Fruit fly (Drosophila melanogaster): ENCODE data around the gene CG14406.

The CG14406 gene

DNA sequence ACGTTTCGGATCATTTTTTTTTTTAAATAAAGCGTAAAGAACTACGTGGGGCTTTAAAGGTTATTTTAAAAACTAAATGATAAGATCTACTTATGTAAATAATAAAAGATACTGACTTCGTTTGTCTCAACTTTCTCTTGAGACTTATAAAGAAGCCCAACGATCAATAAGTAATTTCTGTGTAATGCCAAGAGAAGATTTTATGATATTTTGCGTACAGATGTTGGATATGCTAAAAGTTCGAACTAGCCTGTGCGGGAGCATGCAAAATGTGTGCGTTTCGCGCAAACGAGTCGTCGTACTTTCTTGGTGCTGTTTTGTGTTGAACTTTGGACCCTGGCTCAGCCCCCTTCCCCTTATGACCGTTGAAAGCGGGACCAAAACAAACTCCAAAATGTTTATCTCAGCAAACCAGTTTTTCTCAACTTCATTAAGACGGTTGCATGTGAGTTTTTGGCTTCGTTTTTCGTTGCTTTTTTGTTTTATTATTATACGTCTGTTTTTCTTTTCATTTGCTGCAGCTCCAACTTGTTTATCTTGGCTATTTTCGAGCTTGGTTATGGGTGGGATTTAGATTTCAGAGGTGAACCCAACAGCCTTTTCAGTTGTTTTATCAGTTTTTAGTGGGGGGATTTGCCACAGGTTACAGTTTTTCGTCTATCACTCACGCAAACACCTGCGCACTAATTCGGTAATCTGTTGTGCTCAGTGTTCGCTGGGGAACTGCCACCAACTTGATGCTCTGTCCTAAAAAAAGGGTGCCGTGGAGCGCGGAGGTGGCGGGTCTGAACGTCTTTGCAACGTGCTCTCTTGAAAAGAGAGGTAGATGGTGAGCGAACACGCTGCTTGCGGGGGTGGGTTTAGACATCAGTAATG lies 42.4 kb upstream of the CG14406 start, which contains the start of gene pdgy:
pdgy (minus strand) TSS at position 688 of the 876 bp plus-strand sequence.
- TF ChIP-seq dsf (GFP tag; optimal IDR thresholded peaks at IDR 0.05; ENCODE audit: borderline replicate concordance) (no peak), Vsx2 (GFP tag; optimal IDR thresholded peaks at IDR 0.05; ENCODE audit: partially characterized antibody) (peak; percentile 49), Hr83 (GFP tag; optimal IDR thresholded peaks at IDR 0.05; ENCODE audit: poor library complexity, severe bottlenecking) (no peak), CG32264 (GFP tag; optimal IDR thresholded peaks at IDR 0.05) (no peak), usp (GFP tag; optimal IDR thresholded peaks at IDR 0.05) (no peak), Dif (GFP tag; optimal IDR thresholded peaks at IDR 0.05; ENCODE audit: partially characterized antibody) (peak; percentile 27), HLH106 (tag; optimal IDR thresholded peaks at IDR 0.05) (peak; percentile 23), dmrt93B (GFP tag; optimal IDR thresholded peaks at IDR 0.05) (no peak), psq (GFP tag; optimal IDR thresholded peaks at IDR 0.05) (peak; percentile 70), Hnf4 (GFP tag; optimal IDR thresholded peaks at IDR 0.05) (peak; percentile 99), Jra (GFP tag; optimal IDR thresholded peaks at IDR 0.05) (no peak), Rel (GFP tag; optimal IDR thresholded peaks at IDR 0.05) (peak; percentile 77), Rel (tag; optimal IDR thresholded peaks at IDR 0.05) (peak; percentile 30), CG9705 (GFP tag; optimal IDR thresholded peaks at IDR 0.05) (no peak), woc (GFP tag; optimal IDR thresholded peaks at IDR 0.05) (peak; percentile 39), foxo (GFP tag; optimal IDR thresholded peaks at IDR 0.05) (no peak), Dfd (GFP tag; optimal IDR thresholded peaks at IDR 0.05) (no peak), lola (GFP tag; optimal IDR thresholded peaks at IDR 0.05) (no peak), CrebA (GFP tag; optimal IDR thresholded peaks at IDR 0.05; ENCODE audit: borderline replicate concordance) (peak; percentile 95), dl (GFP tag; optimal IDR thresholded peaks at IDR 0.05; ENCODE audit: insufficient read depth in 1 of 2, partially characterized antibody in 2 of 2) (no peak), Myc (optimal IDR thresholded peaks at IDR 0.05) (no peak), N (GFP tag; optimal IDR thresholded peaks at IDR 0.05) (no peak), Sp1 (GFP tag; optimal IDR thresholded peaks at IDR 0.05) (peak; percentile 53), tai (GFP tag; optimal IDR thresholded peaks at IDR 0.05) (no peak), Mio (GFP tag; optimal IDR thresholded peaks at IDR 0.05) (no peak), pan (optimal IDR thresholded peaks at IDR 0.05) (no peak), br (GFP tag; optimal IDR thresholded peaks at IDR 0.05) (no peak)

DNA sequence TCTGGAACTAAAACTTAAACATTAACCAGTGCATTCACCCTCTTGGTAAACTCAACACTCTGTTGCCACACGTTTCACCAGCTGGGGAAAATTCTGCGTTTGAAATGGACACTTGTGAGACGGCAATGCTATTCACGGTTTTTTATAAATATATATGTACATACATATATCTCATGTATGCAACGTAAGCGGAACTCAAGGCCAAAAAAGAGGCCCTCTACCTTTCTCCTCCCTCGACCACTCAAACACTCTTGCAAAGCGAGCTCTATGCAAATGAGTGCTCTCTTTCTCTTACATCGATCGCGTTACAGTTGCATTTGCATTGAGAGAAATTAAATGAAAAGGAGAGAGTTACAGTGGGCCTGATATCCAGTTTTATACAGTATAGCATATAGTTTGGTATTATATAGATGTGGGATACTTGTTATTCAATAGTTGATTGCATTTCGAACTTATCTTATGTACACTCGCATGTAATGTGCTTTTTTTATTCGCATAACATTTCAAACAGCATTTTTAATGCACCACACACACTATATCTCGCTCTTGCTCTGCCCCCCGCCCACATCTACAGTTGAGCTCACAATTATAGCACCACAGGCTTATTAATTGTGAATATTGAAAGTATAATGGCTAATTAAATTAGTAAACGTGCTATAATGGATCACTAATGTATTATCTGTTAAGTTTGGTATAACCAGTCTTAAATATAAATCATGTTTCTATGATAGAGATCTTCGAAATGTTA lies 41.6 kb upstream of the CG14406 start:
- TF ChIP-seq Hnf4 (GFP tag; optimal IDR thresholded peaks at IDR 0.05) (peak; percentile 34), dl (GFP tag; optimal IDR thresholded peaks at IDR 0.05; ENCODE audit: insufficient read depth in 1 of 2, partially characterized antibody in 2 of 2) (peak in 1 of 2 experiments; percentile 3), psq (GFP tag; optimal IDR thresholded peaks at IDR 0.05) (peak; percentile 35), woc (GFP tag; optimal IDR thresholded peaks at IDR 0.05) (peak; percentile 79), OdsH (GFP tag; optimal IDR thresholded peaks at IDR 0.05) (peak; percentile 70), Sp1 (GFP tag; optimal IDR thresholded peaks at IDR 0.05) (peak; percentile 78), Hr78 (GFP tag; optimal IDR thresholded peaks at IDR 0.05) (no peak), N (GFP tag; optimal IDR thresholded peaks at IDR 0.05) (no peak), HLH106 (tag; optimal IDR thresholded peaks at IDR 0.05) (peak; percentile 58), CG9705 (GFP tag; optimal IDR thresholded peaks at IDR 0.05) (peak; percentile 18), fru (GFP tag; optimal IDR thresholded peaks at IDR 0.05) (peak; percentile 77), h (GFP tag; optimal IDR thresholded peaks at IDR 0.05) (peak; percentile 74), foxo (GFP tag; optimal IDR thresholded peaks at IDR 0.05) (peak in 1 of 2 experiments; percentile 68), dmrt93B (GFP tag; optimal IDR thresholded peaks at IDR 0.05) (peak; percentile 60), ey (GFP tag; optimal IDR thresholded peaks at IDR 0.05) (peak; percentile 63), br (GFP tag; optimal IDR thresholded peaks at IDR 0.05) (peak; percentile 39), rgr (GFP tag; optimal IDR thresholded peaks at IDR 0.05) (peak; percentile 69), Hr83 (GFP tag; optimal IDR thresholded peaks at IDR 0.05; ENCODE audit: poor library complexity, severe bottlenecking) (no peak), tai (GFP tag; optimal IDR thresholded peaks at IDR 0.05) (no peak)

All from whole organism, wandering third instar larva.